Fruit fly (Drosophila melanogaster): ENCODE data around the gene CG7992.

- TF ChIP-seq CG11617 (GFP tag; optimal IDR thresholded peaks at IDR 0.05) (no peak), tj (GFP tag; optimal IDR thresholded peaks at IDR 0.05) (no peak), CG12768 (GFP tag; optimal IDR thresholded peaks at IDR 0.05) (no peak), kay (GFP tag; ENCODE audit: borderline replicate concordance) (no peak), Crg-1 (GFP tag; optimal IDR thresholded peaks at IDR 0.05) (no peak), CG14711 (tag; optimal IDR thresholded peaks at IDR 0.05) (no peak), CG33017 (tag; optimal IDR thresholded peaks at IDR 0.05) (no peak), CG5204 (GFP tag; optimal IDR thresholded peaks at IDR 0.05) (no peak), CG1620 (GFP tag; optimal IDR thresholded peaks at IDR 0.05) (no peak), CG7101 (tag; optimal IDR thresholded peaks at IDR 0.05) (no peak), cic (GFP tag; optimal IDR thresholded peaks at IDR 0.05) (no peak), Clk (GFP tag; optimal IDR thresholded peaks at IDR 0.05) (no peak)
Observed at dm6 chrX:19286235-19286634, 39.2 kb upstream of the CG7992 start.
